Worm (Caenorhabditis elegans) whole organism, L4/young adult: ENCODE measurements around the gene T10H10.2.

Source experiments
- W03F9.2 ChIP-seq: fragments of 150-350 bp; optimal IDR thresholded peaks from 2 replicates; lab custom pipeline; 2014; ENCODE audit warnings: missing biosample characterization, missing genetic modification characterization
- him-1 ChIP-seq: sonication (generic microtip); optimal IDR thresholded peaks from 2 replicates; lab custom pipeline; 2016; ENCODE audit warnings: missing genotype, missing genetic modification reagents, missing genetic modification characterization, missing compliant biosample characterization

DNA sequence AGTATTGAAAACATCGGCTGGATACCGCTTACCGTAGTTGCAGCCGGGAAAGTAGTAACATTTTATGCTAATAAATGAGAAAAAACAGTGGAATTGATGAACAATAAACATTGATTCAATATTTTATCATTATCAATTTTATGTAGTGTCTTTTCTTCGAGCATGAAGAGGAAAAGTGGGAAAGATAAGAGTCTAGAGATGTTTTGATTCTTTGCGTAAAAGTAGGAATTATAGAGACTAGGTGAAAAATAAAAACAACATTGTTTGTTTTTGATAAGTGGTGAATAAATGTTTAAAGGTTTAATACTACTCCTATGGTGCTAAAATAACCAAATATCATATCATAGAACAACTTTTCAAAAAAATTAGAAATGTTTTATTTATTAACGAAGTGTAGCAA is 32.1 kb upstream of the T10H10.2 start:
- TF ChIP-seq him-1 (tag; lab: Kevin White, UChicago): no peak
- TF ChIP-seq W03F9.2 (tag; lab: Kevin White, UChicago): no peak
